Fruit fly (Drosophila melanogaster): ENCODE measurements around the gene Gyc76C.

Gyc76C gene

dm6 chr3L:19790929-19791687 is 2.3 kb downstream of the Gyc76C start (continued):
- TF ChIP-seq Asciz (GFP tag; optimal IDR thresholded peaks at IDR 0.05), result no peak
- peak; percentile 19 for TF ChIP-seq CG3838 (GFP tag; optimal IDR thresholded peaks at IDR 0.05)
- no peak for TF ChIP-seq HLH4C (GFP tag; IDR thresholded peaks at IDR 0.05; ENCODE audit: partially characterized antibody)
- no peak; the same call in 1 of the 3 replicates for TF ChIP-seq ken (GFP tag; IDR thresholded peaks at IDR 0.05)
- peak; percentile 82 for TF ChIP-seq nmo (GFP tag; optimal IDR thresholded peaks at IDR 0.05)
- TF ChIP-seq dimm (GFP tag; IDR thresholded peaks at IDR 0.05), result no peak
- TF ChIP-seq Drgx (GFP tag; IDR thresholded peaks at IDR 0.05), result peak; percentile 36; the same call in 1 of the 2 replicates
- TF ChIP-seq Lpt (GFP tag; optimal IDR thresholded peaks at IDR 0.05), result no peak
- no peak for TF ChIP-seq CG6854 (GFP tag; optimal IDR thresholded peaks at IDR 0.05)
- TF ChIP-seq zen2 (GFP tag; IDR thresholded peaks at IDR 0.05; ENCODE audit: partially characterized antibody), result no peak; the same call in 2 of the 3 replicates
- peak; percentile 47 for TF ChIP-seq CG8388 (GFP tag; optimal IDR thresholded peaks at IDR 0.05)
- no peak for TF ChIP-seq CG11085 (GFP tag; IDR thresholded peaks at IDR 0.05)
- no peak for TF ChIP-seq pb (GFP tag; optimal IDR thresholded peaks at IDR 0.05)
- TF ChIP-seq z (GFP tag; IDR thresholded peaks at IDR 0.05), result no peak
- peak; percentile 26 for TF ChIP-seq Dad (GFP tag; optimal IDR thresholded peaks at IDR 0.05)
- no peak for TF ChIP-seq sr (GFP tag; IDR thresholded peaks at IDR 0.05)
- TF ChIP-seq pros (GFP tag; optimal IDR thresholded peaks at IDR 0.05), result no peak
- TF ChIP-seq crp (GFP tag; optimal IDR thresholded peaks at IDR 0.05), result peak in 1 of 2 experiments; percentile 17
- TF ChIP-seq kah (GFP tag; optimal IDR thresholded peaks at IDR 0.05), result peak; percentile 98
- TF ChIP-seq Ptx1 (GFP tag; IDR thresholded peaks at IDR 0.05), result peak; percentile 61
- no peak for TF ChIP-seq odd (GFP tag; optimal IDR thresholded peaks at IDR 0.05)
- TF ChIP-seq CG5180 (GFP tag; optimal IDR thresholded peaks at IDR 0.05), result no peak
- peak; percentile 53 for TF ChIP-seq CG1792 (GFP tag; optimal IDR thresholded peaks at IDR 0.05)
- peak; percentile 68 for TF ChIP-seq Max (GFP tag; optimal IDR thresholded peaks at IDR 0.05)
- peak; percentile 33 for TF ChIP-seq Abd-B (GFP tag; optimal IDR thresholded peaks at IDR 0.05)
- TF ChIP-seq Gug (GFP tag; IDR thresholded peaks at IDR 0.05), result peak; percentile 35; the same call in 1 of the 4 replicates
- peak; percentile 77 for TF ChIP-seq org-1 (GFP tag; optimal IDR thresholded peaks at IDR 0.05)
- TF ChIP-seq Spps (tag; optimal IDR thresholded peaks at IDR 0.05), result peak; percentile 45
- TF ChIP-seq onecut (GFP tag; IDR thresholded peaks at IDR 0.05), result no peak
- TF ChIP-seq Dek (tag; optimal IDR thresholded peaks at IDR 0.05), result peak; percentile 65
- TF ChIP-seq CG31441 (GFP tag; IDR thresholded peaks at IDR 0.05), result peak; percentile 54; the same call in 1 of the 2 replicates
- TF ChIP-seq ash1 (GFP tag; optimal IDR thresholded peaks at IDR 0.05), result no peak
- no peak for TF ChIP-seq Dip2 (GFP tag; IDR thresholded peaks at IDR 0.05)
- TF ChIP-seq bcd (GFP tag; optimal IDR thresholded peaks at IDR 0.05), result peak; percentile 79
- TF ChIP-seq sna (GFP tag; IDR thresholded peaks at IDR 0.05; ENCODE audit: partially characterized antibody), result no peak
- TF ChIP-seq nom (GFP tag; optimal IDR thresholded peaks at IDR 0.05), result no peak
- no peak for TF ChIP-seq crc (GFP tag; optimal IDR thresholded peaks at IDR 0.05)
- peak; percentile 47 for TF ChIP-seq CG30431 (GFP tag; optimal IDR thresholded peaks at IDR 0.05)
- TF ChIP-seq CG18011 (GFP tag; optimal IDR thresholded peaks at IDR 0.05), result no peak
- TF ChIP-seq Dip3 (GFP tag; optimal IDR thresholded peaks at IDR 0.05), result peak; percentile 60
- TF ChIP-seq zf30C (GFP tag; optimal IDR thresholded peaks at IDR 0.05), result peak; percentile 75
- peak; percentile 78 for TF ChIP-seq CG12391 (tag; optimal IDR thresholded peaks at IDR 0.05)
- TF ChIP-seq Gsc (GFP tag; IDR thresholded peaks at IDR 0.05), result no peak
- TF ChIP-seq CG16863 (GFP tag; optimal IDR thresholded peaks at IDR 0.05), result peak; percentile 6
- no peak for TF ChIP-seq CG14050 (GFP tag; IDR thresholded peaks at IDR 0.05)
- TF ChIP-seq CG4820 (GFP tag; optimal IDR thresholded peaks at IDR 0.05), result peak; percentile 69
- TF ChIP-seq dpn (GFP tag; optimal IDR thresholded peaks at IDR 0.05), result peak; percentile 59 to 65
- peak; percentile 42 for TF ChIP-seq slou (GFP tag; optimal IDR thresholded peaks at IDR 0.05)
- no peak for TF ChIP-seq emc (GFP tag; optimal IDR thresholded peaks at IDR 0.05)
